Fruit fly (Drosophila melanogaster) Kc167 (cell line): ENCODE results near the gene CG33773.

Experiments
- h ChIP-seq: fragments of >200 bp; optimal IDR thresholded peaks from 3 replicates; lab custom pipeline; 2018; ENCODE audit warnings: missing external identifiers
- psq ChIP-seq: fragments of >200 bp; optimal IDR thresholded peaks from 2 replicates; lab custom pipeline; 2017; ENCODE audit warnings: missing external identifiers
- ttk ChIP-seq: sonication (Bioruptor generic); optimal IDR thresholded peaks from 2 replicates; lab custom pipeline; 2017; ENCODE audit warnings: missing external identifiers

DNA sequence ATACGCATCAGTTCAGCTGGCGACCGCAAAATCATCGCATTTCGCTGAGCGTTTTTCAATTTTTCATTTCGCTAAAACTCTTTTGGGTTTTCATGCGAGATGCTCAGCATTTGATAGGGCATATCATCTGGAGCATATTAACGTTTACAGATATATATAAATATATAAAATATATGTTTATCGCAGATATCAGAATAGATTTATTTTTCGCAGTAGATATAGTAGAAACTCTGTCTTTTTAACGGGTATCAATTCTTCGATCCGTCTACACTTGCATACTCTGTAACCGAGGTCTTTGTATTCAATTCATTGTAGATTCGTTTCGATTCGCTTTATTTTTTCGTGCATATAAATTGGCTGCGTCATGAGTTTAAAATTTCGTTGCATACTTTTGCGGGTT, 15.5 kb upstream of the CG33773 start:
- no peak for TF ChIP-seq psq
- TF ChIP-seq ttk (lab: Kevin White, UChicago) = no peak
- no peak for TF ChIP-seq h (lab: Kevin White, UChicago)
